Fruit fly (Drosophila melanogaster) whole organism, embryonic: Measurements from ENCODE around the gene ast.

Experiments
- Atf3 ChIP-seq: fragments of 200-800 bp; sonication (Bioruptor generic); optimal IDR thresholded peaks from 3 replicates; lab custom pipeline; 2016; ENCODE audit warnings: missing biosample characterization, missing genetic modification characterization
- B-H2 ChIP-seq: fragments of 200-800 bp; sonication (Bioruptor generic); optimal IDR thresholded peaks from 2 replicates; lab custom pipeline; 2018; ENCODE audit warnings: missing biosample characterization, mild to moderate bottlenecking, missing genetic modification characterization
- BEAF-32 ChIP-seq: fragments of 200-800 bp; sonication (Bioruptor generic); optimal IDR thresholded peaks from 3 replicates; lab custom pipeline; 2017; ENCODE audit warnings: missing biosample characterization, missing genetic modification characterization, mild to moderate bottlenecking, moderate library complexity, missing genetic modification reagents
- Bgb ChIP-seq: fragments of 200-800 bp; sonication (Bioruptor generic); IDR thresholded peaks from 2 replicates; pipeline ENCODE4 v1.3.6; 2022; ENCODE audit warnings: missing biosample characterization, missing genetic modification characterization; ENCODE audit not compliant: partially characterized antibody
- BtbVII ChIP-seq: fragments of 200-800 bp; sonication (Bioruptor generic); optimal IDR thresholded peaks from 3 replicates; lab custom pipeline; 2017; ENCODE audit warnings: missing biosample characterization, mild to moderate bottlenecking, missing genetic modification characterization
- CG10147 ChIP-seq: fragments of 200-800 bp; sonication (Bioruptor generic); optimal IDR thresholded peaks from 2 replicates; lab custom pipeline; 2019; ENCODE audit warnings: missing biosample characterization, mild to moderate bottlenecking, missing genetic modification characterization, moderate library complexity
- CG12071 ChIP-seq: fragments of 200-800 bp; sonication (Bioruptor generic); optimal IDR thresholded peaks from 3 replicates; lab custom pipeline; 2018; ENCODE audit warnings: missing biosample characterization, mild to moderate bottlenecking, missing genetic modification characterization
- CG12104 ChIP-seq: fragments of 200-800 bp; sonication (Bioruptor generic); optimal IDR thresholded peaks from 3 replicates; lab custom pipeline; 2016; ENCODE audit warnings: missing biosample characterization, missing genetic modification characterization
- CG12769 ChIP-seq: fragments of 200-800 bp; sonication (Bioruptor generic); optimal IDR thresholded peaks from 2 replicates; lab custom pipeline; 2019; ENCODE audit warnings: missing biosample characterization, mild to moderate bottlenecking, missing genetic modification characterization, moderate library complexity
- CG13296 ChIP-seq: fragments of 200-800 bp; sonication (Bioruptor generic); optimal IDR thresholded peaks from 3 replicates; lab custom pipeline; 2018; ENCODE audit warnings: missing biosample characterization, mild to moderate bottlenecking, missing genetic modification characterization
- CG14050 ChIP-seq: fragments of 200-800 bp; sonication (Bioruptor generic); IDR thresholded peaks from 3 replicates; pipeline ENCODE4 v1.3.6; 2022; ENCODE audit warnings: missing biosample characterization, missing genetic modification characterization
- CG1603 ChIP-seq: fragments of 200-800 bp; sonication (Bioruptor generic); optimal IDR thresholded peaks from 2 replicates; lab custom pipeline; 2019; ENCODE audit warnings: missing biosample characterization, mild to moderate bottlenecking, missing genetic modification characterization, moderate library complexity
- CG1792 ChIP-seq: fragments of 200-800 bp; sonication (Bioruptor generic); optimal IDR thresholded peaks from 2 replicates; lab custom pipeline; 2016; ENCODE audit warnings: missing biosample characterization, missing genetic modification characterization
- CG2116 ChIP-seq: fragments of 200-800 bp; sonication (Bioruptor generic); optimal IDR thresholded peaks from 3 replicates; lab custom pipeline; 2018; ENCODE audit warnings: missing biosample characterization, mild to moderate bottlenecking, missing genetic modification characterization
- CG30431 ChIP-seq: fragments of 200-800 bp; sonication (Bioruptor generic); optimal IDR thresholded peaks from 2 replicates; lab custom pipeline; 2017; ENCODE audit warnings: missing biosample characterization, missing genetic modification characterization
- CG3281 ChIP-seq: fragments of 200-800 bp; sonication (Bioruptor generic); optimal IDR thresholded peaks from 3 replicates; lab custom pipeline; 2017; ENCODE audit warnings: missing biosample characterization, mild to moderate bottlenecking, missing genetic modification characterization
- CG33557 ChIP-seq: fragments of 200-800 bp; sonication (Bioruptor generic); optimal IDR thresholded peaks from 2 replicates; lab custom pipeline; 2019; ENCODE audit warnings: missing biosample characterization, mild to moderate bottlenecking, missing genetic modification characterization, moderate library complexity
- CG4328 ChIP-seq: fragments of 200-800 bp; sonication (Bioruptor generic); optimal IDR thresholded peaks from 3 replicates; lab custom pipeline; 2017; ENCODE audit warnings: missing biosample characterization, missing genetic modification reagents, missing genetic modification characterization
- CG5953 ChIP-seq: fragments of 200-800 bp; sonication (Bioruptor generic); IDR thresholded peaks from 2 replicates; pipeline ENCODE4 v1.3.6; 2022; ENCODE audit warnings: missing biosample characterization, missing genetic modification characterization
- CHES-1-like ChIP-seq: fragments of 200-800 bp; sonication (Bioruptor generic); optimal IDR thresholded peaks from 2 replicates; lab custom pipeline; 2016; ENCODE audit warnings: missing biosample characterization, missing genetic modification characterization
- CrebB ChIP-seq: fragments of 200-800 bp; sonication (Bioruptor generic); optimal IDR thresholded peaks from 3 replicates; lab custom pipeline; 2018; ENCODE audit warnings: missing biosample characterization, mild to moderate bottlenecking, missing genetic modification characterization
- Dek ChIP-seq: fragments of 200-800 bp; sonication (Bioruptor generic); optimal IDR thresholded peaks from 3 replicates; lab custom pipeline; 2019; ENCODE audit warnings: missing biosample characterization, mild to moderate bottlenecking, missing genetic modification characterization, moderate library complexity
- Ets65A ChIP-seq: fragments of 200-800 bp; sonication (Bioruptor generic); peaks from one replicate; lab custom pipeline; 2016; ENCODE audit warnings: missing biosample characterization, missing genetic modification characterization
- H15 ChIP-seq: fragments of 200-800 bp; sonication (Bioruptor generic); IDR thresholded peaks from 3 replicates; pipeline ENCODE4 v1.3.6; 2022; ENCODE audit warnings: missing biosample characterization, missing genetic modification characterization
- Hr39 ChIP-seq: fragments of >200 bp; optimal IDR thresholded peaks from 2 replicates; lab custom pipeline; 2017
- Hr78 ChIP-seq, 2 experiments: fragments of 200-800 bp in 1 of 2; fragments of >200 bp in 1 of 2; sonication (Bioruptor generic) in 1 of 2; optimal IDR thresholded peaks; 2 replicates each; lab custom pipeline; 2017 to 2019; ENCODE audit warnings: missing biosample characterization in 2 of 2, missing genetic modification characterization in 2 of 2, mild to moderate bottlenecking in 1 of 2, moderate library complexity in 1 of 2
- Neu2 ChIP-seq: fragments of 200-800 bp; sonication (Bioruptor generic); optimal IDR thresholded peaks from 3 replicates; lab custom pipeline; 2016; ENCODE audit warnings: missing biosample characterization, missing genetic modification characterization, borderline replicate concordance
- Scr ChIP-seq: fragments of 200-800 bp; sonication (Bioruptor generic); IDR thresholded peaks from 2 replicates; pipeline ENCODE4 v1.3.6; 2022; ENCODE audit warnings: missing biosample characterization, missing genetic modification characterization; ENCODE audit not compliant: partially characterized antibody
- bsh ChIP-seq, 2 experiments: fragments of 200-800 bp; sonication (Bioruptor generic); optimal IDR thresholded peaks; 2 replicates each; lab custom pipeline; 2017 to 2018; ENCODE audit warnings: mild to moderate bottlenecking in 2 of 2, missing biosample characterization in 2 of 2, missing genetic modification characterization in 2 of 2, moderate library complexity in 1 of 2
- crol ChIP-seq: fragments of 200-800 bp; sonication (Bioruptor generic); IDR thresholded peaks from 2 replicates; pipeline ENCODE4 v1.3.6; 2022; ENCODE audit warnings: missing biosample characterization, missing genetic modification characterization
- dmrt99B ChIP-seq: fragments of 200-800 bp; sonication (Bioruptor generic); optimal IDR thresholded peaks from 2 replicates; lab custom pipeline; 2018; ENCODE audit warnings: missing biosample characterization, mild to moderate bottlenecking, missing genetic modification characterization, moderate library complexity
- emc ChIP-seq: fragments of 200-800 bp; sonication (Bioruptor generic); optimal IDR thresholded peaks from 2 replicates; lab custom pipeline; 2016; ENCODE audit warnings: missing biosample characterization, missing genetic modification characterization
- en ChIP-seq: fragments of 200-800 bp; sonication (Bioruptor generic); optimal IDR thresholded peaks from 2 replicates; lab custom pipeline; 2016; ENCODE audit warnings: missing biosample characterization, missing genetic modification characterization
- fd102C ChIP-seq: fragments of 200-800 bp; sonication (Bioruptor generic); optimal IDR thresholded peaks from 2 replicates; lab custom pipeline; 2018; ENCODE audit warnings: missing biosample characterization, mild to moderate bottlenecking, missing genetic modification characterization, moderate library complexity
- fd3F ChIP-seq: fragments of 200-800 bp; sonication (Bioruptor generic); optimal IDR thresholded peaks from 2 replicates; lab custom pipeline; 2018; ENCODE audit warnings: missing biosample characterization, mild to moderate bottlenecking, missing genetic modification characterization, moderate library complexity
- fd96Cb ChIP-seq: fragments of 200-800 bp; sonication (Bioruptor generic); optimal IDR thresholded peaks from 2 replicates; lab custom pipeline; 2018; ENCODE audit warnings: missing biosample characterization, mild to moderate bottlenecking, missing genetic modification characterization, moderate library complexity
- gro ChIP-seq: fragments of 200-800 bp; sonication (Bioruptor generic); optimal IDR thresholded peaks from 2 replicates; lab custom pipeline; 2016; ENCODE audit warnings: missing biosample characterization, missing genetic modification characterization
- h ChIP-seq: fragments of >200 bp; optimal IDR thresholded peaks from 2 replicates; lab custom pipeline; 2017
- ham ChIP-seq: fragments of 200-800 bp; sonication (Bioruptor generic); IDR thresholded peaks from 2 replicates; pipeline ENCODE4 v1.3.6; 2022; ENCODE audit warnings: missing biosample characterization, missing genetic modification characterization
- ken ChIP-seq: fragments of 200-800 bp; sonication (Bioruptor generic); IDR thresholded peaks from 3 replicates; pipeline ENCODE4 v1.3.6; 2022; ENCODE audit warnings: missing biosample characterization, missing genetic modification characterization
- lab ChIP-seq: fragments of 200-800 bp; sonication (Bioruptor generic); optimal IDR thresholded peaks from 3 replicates; lab custom pipeline; 2017; ENCODE audit warnings: missing biosample characterization, missing genetic modification characterization, mild to moderate bottlenecking, moderate library complexity, missing genetic modification reagents
- pum ChIP-seq: fragments of 200-800 bp; sonication (Bioruptor generic); optimal IDR thresholded peaks from 2 replicates; lab custom pipeline; 2016; ENCODE audit warnings: missing biosample characterization, missing genetic modification characterization
- ro ChIP-seq: fragments of 200-800 bp; sonication (Bioruptor generic); IDR thresholded peaks from 2 replicates; pipeline ENCODE4 v1.3.6; 2022; ENCODE audit warnings: missing biosample characterization, missing genetic modification characterization
- sens ChIP-seq: fragments of 200-800 bp; sonication (Bioruptor generic); peaks from one replicate; lab custom pipeline; 2016; ENCODE audit warnings: missing biosample characterization, missing genetic modification characterization
- sens-2 ChIP-seq: fragments of 200-800 bp; sonication (Bioruptor generic); IDR thresholded peaks from 2 replicates; pipeline ENCODE4 v1.3.6; 2022; ENCODE audit warnings: missing biosample characterization, missing genetic modification characterization
- shn ChIP-seq: fragments of 200-800 bp; sonication (Bioruptor generic); optimal IDR thresholded peaks from 3 replicates; lab custom pipeline; 2016; ENCODE audit warnings: missing biosample characterization, missing genetic modification characterization
- so ChIP-seq: fragments of 200-800 bp; sonication (Bioruptor generic); IDR thresholded peaks from 3 replicates; pipeline ENCODE4 v1.3.6; 2022; ENCODE audit warnings: missing biosample characterization, missing genetic modification characterization
- tio ChIP-seq: fragments of 200-800 bp; sonication (Bioruptor generic); optimal IDR thresholded peaks from 2 replicates; lab custom pipeline; 2017; ENCODE audit warnings: missing biosample characterization, missing genetic modification characterization, inconsistent platforms
- unc-4 ChIP-seq: fragments of 200-800 bp; sonication (Bioruptor generic); IDR thresholded peaks from 2 replicates; pipeline ENCODE4 v1.3.6; 2022; ENCODE audit warnings: missing biosample characterization, missing genetic modification characterization; ENCODE audit not compliant: partially characterized antibody
- wor ChIP-seq: fragments of 200-800 bp; sonication (Bioruptor generic); IDR thresholded peaks from 2 replicates; pipeline ENCODE4 v1.3.6; 2022; ENCODE audit warnings: missing biosample characterization, missing genetic modification characterization

ast gene

DNA sequence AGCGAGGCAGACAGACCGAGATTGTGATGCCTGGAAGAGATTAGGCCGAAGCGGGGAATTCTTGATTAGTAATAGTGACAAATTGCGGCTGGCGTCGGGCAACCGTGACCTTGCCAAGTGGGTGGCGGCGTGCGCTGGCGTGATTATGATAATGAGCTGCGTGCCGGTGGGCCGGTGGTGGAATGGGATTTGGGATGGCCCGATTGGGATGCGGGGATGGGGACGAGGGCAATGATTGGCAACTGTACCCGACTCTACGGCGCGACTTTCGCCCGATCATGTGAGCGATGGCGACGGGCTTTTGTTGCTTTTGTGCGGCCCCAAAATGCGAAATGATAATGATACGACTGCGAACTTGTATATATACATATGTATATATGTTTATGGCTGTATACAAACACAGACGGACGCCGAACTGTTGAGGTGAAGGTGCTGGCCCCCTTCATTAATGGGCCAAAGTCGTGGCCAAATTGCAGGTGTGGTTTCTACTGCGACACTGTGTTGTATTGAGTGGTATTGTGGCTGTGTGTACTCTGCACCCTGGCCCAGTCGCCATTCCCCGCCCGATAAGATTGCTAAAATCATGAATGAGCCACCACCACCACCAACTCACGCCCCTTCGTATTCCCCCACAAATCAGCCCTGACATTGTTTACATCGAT, 39.0 kb downstream of the ast start (continued):
- TF ChIP-seq B-H2 (GFP tag; lab: Kevin White, UChicago) (peak; percentile 18), Atf3 (GFP tag; lab: Kevin White, UChicago) (no peak), CG30431 (GFP tag; lab: Kevin White, UChicago) (no peak), CG33557 (no peak), tio (GFP tag; lab: Kevin White, UChicago) (no peak), gro (GFP tag; lab: Kevin White, UChicago) (peak; percentile 6), lab (GFP tag; lab: Kevin White, UChicago) (peak; percentile 55), pum (GFP tag; lab: Kevin White, UChicago) (no peak)
- TF ChIP-seq, all 482 proteins: peak for 23

DNA sequence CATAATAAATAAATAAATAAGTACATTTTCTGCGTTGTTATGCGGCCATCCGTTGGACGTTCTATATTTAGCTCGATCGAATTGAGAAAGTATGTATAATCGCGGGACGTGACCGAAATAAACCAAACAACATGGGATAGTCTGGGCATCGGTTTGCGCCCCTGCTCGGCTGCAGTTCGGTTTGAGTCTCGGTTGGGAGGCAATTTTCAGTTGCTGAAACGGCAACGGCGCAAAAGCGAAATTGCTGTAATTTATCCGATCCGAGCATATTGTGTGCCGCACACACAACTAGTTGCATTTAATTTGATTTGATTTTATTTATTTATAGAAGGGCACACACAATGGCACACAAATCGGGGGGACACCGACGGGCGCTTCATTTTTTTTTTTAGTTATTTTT, 40.4 kb downstream of the ast start:
- TF ChIP-seq Bgb (no peak), ken (no peak), h (lab: Kevin White, UChicago) (no peak), fd102C (GFP tag; lab: Kevin White, UChicago) (no peak), en (GFP tag; lab: Kevin White, UChicago) (no peak), CG2116 (GFP tag; lab: Kevin White, UChicago) (no peak), CG14050 (GFP tag; lab: Robert Waterston, UW) (no peak), CG12769 (tag; lab: Kevin White, UChicago) (peak; percentile 91), CHES-1-like (GFP tag; lab: Kevin White, UChicago) (no peak), CG3281 (GFP tag; lab: Kevin White, UChicago) (no peak), CrebB (tag; lab: Kevin White, UChicago) (no peak), emc (GFP tag; lab: Kevin White, UChicago) (no peak), ro (no peak), Hr78 (GFP tag; optimal IDR thresholded peaks at IDR 0.05; lab: Kevin White, UChicago) (no peak), unc-4 (GFP tag; lab: Robert Waterston, UW) (no peak), CG1792 (GFP tag; lab: Kevin White, UChicago) (no peak), Scr (GFP tag; lab: Robert Waterston, UW) (no peak), fd3F (GFP tag; lab: Kevin White, UChicago) (no peak), Dek (tag; lab: Kevin White, UChicago) (no peak), wor (GFP tag; lab: Robert Waterston, UW) (no peak), H15 (GFP tag; lab: Robert Waterston, UW) (no peak), CG12071 (GFP tag; lab: Kevin White, UChicago) (no peak), Hr39 (lab: Kevin White, UChicago) (no peak), CG1603 (tag; lab: Kevin White, UChicago) (no peak), sens-2 (GFP tag; lab: Robert Waterston, UW) (no peak), CG5953 (GFP tag; lab: Robert Waterston, UW) (no peak), Neu2 (GFP tag; lab: Kevin White, UChicago) (no peak), Ets65A (peak; percentile 35), BEAF-32 (GFP tag; lab: Kevin White, UChicago) (no peak), CG4328 (GFP tag; lab: Kevin White, UChicago) (no peak), bsh (GFP tag; optimal IDR thresholded peaks at IDR 0.05; lab: Kevin White, UChicago) (no peak), sens (no peak), shn (GFP tag; lab: Kevin White, UChicago) (no peak), ham (GFP tag; lab: Robert Waterston, UW) (no peak), CG10147 (GFP tag; lab: Kevin White, UChicago) (no peak), so (peak; percentile 31; the same call in 1 of the 3 replicates), CG13296 (GFP tag; lab: Kevin White, UChicago) (no peak), dmrt99B (tag; lab: Kevin White, UChicago) (no peak), CG12104 (GFP tag; lab: Kevin White, UChicago) (no peak), crol (GFP tag; lab: Robert Waterston, UW) (no peak), BtbVII (no peak), fd96Cb (tag; lab: Kevin White, UChicago) (no peak)
